Fruit fly (Drosophila melanogaster) whole organism, embryonic: ENCODE results near the gene Cat.

Source experiments
- Bgb ChIP-seq: fragments of 200-800 bp; sonication (Bioruptor generic); IDR thresholded peaks from 2 replicates; pipeline ENCODE4 v1.3.6; 2022; ENCODE audit warnings: missing biosample characterization, missing genetic modification characterization; ENCODE audit not compliant: partially characterized antibody
- BtbVII ChIP-seq: fragments of 200-800 bp; sonication (Bioruptor generic); optimal IDR thresholded peaks from 3 replicates; lab custom pipeline; 2017; ENCODE audit warnings: missing biosample characterization, mild to moderate bottlenecking, missing genetic modification characterization
- CG10209 ChIP-seq: fragments of 200-800 bp; sonication (Bioruptor generic); optimal IDR thresholded peaks from 3 replicates; lab custom pipeline; 2017; ENCODE audit warnings: missing biosample characterization, mild to moderate bottlenecking, missing genetic modification characterization, missing genetic modification reagents
- CG10274 ChIP-seq: fragments of 200-800 bp; sonication (Bioruptor generic); optimal IDR thresholded peaks from 3 replicates; lab custom pipeline; 2017; ENCODE audit warnings: missing biosample characterization, mild to moderate bottlenecking, missing genetic modification characterization
- CG10431 ChIP-seq: fragments of 200-800 bp; sonication (Bioruptor generic); optimal IDR thresholded peaks from 3 replicates; lab custom pipeline; 2018; ENCODE audit warnings: missing biosample characterization, mild to moderate bottlenecking, missing genetic modification characterization
- CG10959 ChIP-seq: fragments of 200-800 bp; sonication (Bioruptor generic); IDR thresholded peaks from 2 replicates; pipeline ENCODE4 v1.3.6; 2022; ENCODE audit warnings: missing biosample characterization, missing genetic modification characterization
- CG11456 ChIP-seq: fragments of 200-800 bp; sonication (Bioruptor generic); IDR thresholded peaks from 3 replicates; pipeline ENCODE4 v1.3.6; 2022; ENCODE audit warnings: missing biosample characterization, missing genetic modification characterization
- CG11723 ChIP-seq: fragments of 200-800 bp; sonication (Bioruptor generic); optimal IDR thresholded peaks from 2 replicates; lab custom pipeline; 2017; ENCODE audit warnings: missing biosample characterization, mild to moderate bottlenecking, missing genetic modification characterization
- CG12391 ChIP-seq: fragments of 200-800 bp; sonication (Bioruptor generic); optimal IDR thresholded peaks from 3 replicates; lab custom pipeline; 2018; ENCODE audit warnings: missing biosample characterization, mild to moderate bottlenecking, missing genetic modification characterization, moderate library complexity
- CG12769 ChIP-seq: fragments of 200-800 bp; sonication (Bioruptor generic); optimal IDR thresholded peaks from 2 replicates; lab custom pipeline; 2019; ENCODE audit warnings: missing biosample characterization, mild to moderate bottlenecking, missing genetic modification characterization, moderate library complexity
- CG17186 ChIP-seq: fragments of 200-800 bp; sonication (Bioruptor generic); optimal IDR thresholded peaks from 3 replicates; lab custom pipeline; 2017; ENCODE audit warnings: missing biosample characterization, missing genetic modification reagents, missing genetic modification characterization
- CG17361 ChIP-seq: fragments of 200-800 bp; sonication (Bioruptor generic); IDR thresholded peaks from 3 replicates; pipeline ENCODE4 v1.3.6; 2022; ENCODE audit warnings: missing biosample characterization, missing genetic modification characterization
- CG2712 ChIP-seq: fragments of 200-800 bp; optimal IDR thresholded peaks from 3 replicates; lab custom pipeline; 2019; ENCODE audit warnings: missing biosample characterization, mild to moderate bottlenecking, missing genetic modification characterization, moderate library complexity
- CG31441 ChIP-seq: fragments of 200-800 bp; sonication (Bioruptor generic); IDR thresholded peaks from 2 replicates; pipeline ENCODE4 v1.3.6; 2022; ENCODE audit warnings: missing biosample characterization, missing genetic modification characterization
- CG32772 ChIP-seq: fragments of 200-800 bp; sonication (Bioruptor generic); IDR thresholded peaks from 2 replicates; pipeline ENCODE4 v1.3.6; 2022; ENCODE audit warnings: missing biosample characterization, missing genetic modification characterization
- CG34376 ChIP-seq: fragments of 200-800 bp; sonication (Bioruptor generic); optimal IDR thresholded peaks from 2 replicates; lab custom pipeline; 2018; ENCODE audit warnings: missing biosample characterization, mild to moderate bottlenecking, missing genetic modification characterization
- CG42726 ChIP-seq: fragments of 200-800 bp; sonication (Bioruptor generic); IDR thresholded peaks from 2 replicates; pipeline ENCODE4 v1.3.6; 2022; ENCODE audit warnings: missing biosample characterization, missing genetic modification characterization; ENCODE audit not compliant: partially characterized antibody
- CG4328 ChIP-seq: fragments of 200-800 bp; sonication (Bioruptor generic); optimal IDR thresholded peaks from 3 replicates; lab custom pipeline; 2017; ENCODE audit warnings: missing biosample characterization, missing genetic modification reagents, missing genetic modification characterization
- CG43689 ChIP-seq: fragments of 200-800 bp; sonication (Bioruptor generic); IDR thresholded peaks from 2 replicates; pipeline ENCODE4 v1.3.6; 2022; ENCODE audit warnings: missing biosample characterization, missing genetic modification characterization
- CG8944 ChIP-seq: fragments of 200-800 bp; sonication (Bioruptor generic); optimal IDR thresholded peaks from 3 replicates; lab custom pipeline; 2016; ENCODE audit warnings: missing biosample characterization, missing genetic modification characterization
- CG9215 ChIP-seq: fragments of 200-800 bp; sonication (Bioruptor generic); IDR thresholded peaks from 2 replicates; pipeline ENCODE4 v1.3.6; 2022; ENCODE audit warnings: missing biosample characterization, missing genetic modification characterization
- CG9727 ChIP-seq: fragments of 200-800 bp; sonication (Bioruptor generic); optimal IDR thresholded peaks from 3 replicates; lab custom pipeline; 2017; ENCODE audit warnings: missing biosample characterization, mild to moderate bottlenecking, missing genetic modification characterization
- Dbx ChIP-seq: fragments of 200-800 bp; sonication (Bioruptor generic); IDR thresholded peaks from 3 replicates; pipeline ENCODE4 v1.3.6; 2022; ENCODE audit warnings: missing biosample characterization, missing genetic modification characterization
- Fer2 ChIP-seq: fragments of 200-800 bp; sonication (Bioruptor generic); optimal IDR thresholded peaks from 2 replicates; lab custom pipeline; 2018; ENCODE audit warnings: missing biosample characterization, mild to moderate bottlenecking, missing genetic modification characterization, moderate library complexity
- Fer3 ChIP-seq: fragments of 200-800 bp; sonication (Bioruptor generic); optimal IDR thresholded peaks from 2 replicates; lab custom pipeline; 2018; ENCODE audit warnings: missing biosample characterization, mild to moderate bottlenecking, missing genetic modification characterization, moderate library complexity
- H2.0 ChIP-seq: fragments of 200-800 bp; sonication (Bioruptor generic); IDR thresholded peaks from 2 replicates; pipeline ENCODE4 v1.3.6; 2022; ENCODE audit warnings: missing biosample characterization, missing genetic modification characterization
- HLH54F ChIP-seq: fragments of 200-800 bp; sonication (Bioruptor generic); optimal IDR thresholded peaks from 3 replicates; lab custom pipeline; 2016; ENCODE audit warnings: missing biosample characterization, missing genetic modification characterization
- Hmr ChIP-seq: fragments of 200-800 bp; sonication (Bioruptor generic); optimal IDR thresholded peaks from 3 replicates; lab custom pipeline; 2017; ENCODE audit warnings: mild to moderate bottlenecking, missing biosample characterization, missing genetic modification reagents, missing genetic modification characterization
- MESR4 ChIP-seq: fragments of 200-800 bp; sonication (Bioruptor generic); optimal IDR thresholded peaks from 2 replicates; lab custom pipeline; 2018; ENCODE audit warnings: missing biosample characterization, mild to moderate bottlenecking, missing genetic modification characterization, moderate library complexity
- Optix ChIP-seq: fragments of 200-800 bp; sonication (Bioruptor generic); IDR thresholded peaks from 3 replicates; pipeline ENCODE4 v1.3.6; 2022; ENCODE audit warnings: missing biosample characterization, missing genetic modification characterization
- Pdp1 ChIP-seq, 2 experiments: fragments of 200-800 bp; sonication (Bioruptor generic); optimal IDR thresholded peaks; 3 replicates each; lab custom pipeline; 2016; ENCODE audit warnings: missing biosample characterization in 2 of 2, missing genetic modification characterization in 2 of 2, mild to moderate bottlenecking in 1 of 2, moderate library complexity in 1 of 2
- Sry-δ ChIP-seq: fragments of 200-800 bp; sonication (Bioruptor generic); optimal IDR thresholded peaks from 2 replicates; lab custom pipeline; 2016; ENCODE audit warnings: missing biosample characterization, missing genetic modification characterization
- Stat92E ChIP-seq, 3 experiments: fragments of >200 bp in 2 of 3; fragments of 200-800 bp in 1 of 3; sonication (Bioruptor generic) in 1 of 3; optimal IDR thresholded peaks; 2 replicates each; lab custom pipeline; 2017 to 2019; ENCODE audit warnings: missing biosample characterization in 3 of 3, missing genetic modification characterization in 3 of 3, mild to moderate bottlenecking in 1 of 3, moderate library complexity in 1 of 3
- abd-A ChIP-seq: fragments of 200-800 bp; sonication (Bioruptor generic); optimal IDR thresholded peaks from 3 replicates; lab custom pipeline; 2019; ENCODE audit warnings: missing biosample characterization, mild to moderate bottlenecking, missing genetic modification characterization, moderate library complexity
- aop ChIP-seq: fragments of 200-800 bp; sonication (Bioruptor generic); IDR thresholded peaks from 2 replicates; pipeline ENCODE4 v1.3.6; 2022; ENCODE audit warnings: missing biosample characterization, missing genetic modification characterization
- cad ChIP-seq: fragments of >200 bp; optimal IDR thresholded peaks from 2 replicates; lab custom pipeline; 2017; ENCODE audit warnings: missing biosample characterization, missing genetic modification characterization
- crol ChIP-seq: fragments of 200-800 bp; sonication (Bioruptor generic); IDR thresholded peaks from 2 replicates; pipeline ENCODE4 v1.3.6; 2022; ENCODE audit warnings: missing biosample characterization, missing genetic modification characterization
- crp ChIP-seq, 2 experiments: fragments of 200-800 bp; sonication (Bioruptor generic); optimal IDR thresholded peaks; 2 replicates in 1 of 2; 3 replicates in 1 of 2; lab custom pipeline; 2017; ENCODE audit warnings: missing biosample characterization in 2 of 2, missing genetic modification characterization in 2 of 2, mild to moderate bottlenecking in 1 of 2, moderate library complexity in 1 of 2
- cwo ChIP-seq: fragments of 200-800 bp; sonication (Bioruptor generic); optimal IDR thresholded peaks from 3 replicates; lab custom pipeline; 2017; ENCODE audit warnings: missing biosample characterization, missing genetic modification characterization, mild to moderate bottlenecking, moderate library complexity, missing genetic modification reagents
- jumu ChIP-seq: fragments of 200-800 bp; sonication (Bioruptor generic); optimal IDR thresholded peaks from 3 replicates; lab custom pipeline; 2016; ENCODE audit warnings: missing biosample characterization, missing genetic modification characterization
- ken ChIP-seq: fragments of 200-800 bp; sonication (Bioruptor generic); IDR thresholded peaks from 3 replicates; pipeline ENCODE4 v1.3.6; 2022; ENCODE audit warnings: missing biosample characterization, missing genetic modification characterization
- lola ChIP-seq, 3 experiments: fragments of >200 bp in 2 of 3; fragments of 200-800 bp in 1 of 3; sonication (Bioruptor generic) in 1 of 3; optimal IDR thresholded peaks; 2 replicates each; lab custom pipeline; 2017 to 2019; ENCODE audit warnings: missing biosample characterization in 3 of 3, missing genetic modification characterization in 3 of 3, mild to moderate bottlenecking in 1 of 3, moderate library complexity in 1 of 3
- row ChIP-seq: fragments of 200-800 bp; sonication (Bioruptor generic); IDR thresholded peaks from 3 replicates; pipeline ENCODE4 v1.3.6; 2022; ENCODE audit warnings: missing biosample characterization, missing genetic modification characterization
- salm ChIP-seq: fragments of 200-800 bp; sonication (Bioruptor generic); optimal IDR thresholded peaks from 2 replicates; lab custom pipeline; 2018; ENCODE audit warnings: missing biosample characterization, mild to moderate bottlenecking, missing genetic modification characterization
- sisA ChIP-seq: fragments of 200-800 bp; sonication (Bioruptor generic); IDR thresholded peaks from 2 replicates; pipeline ENCODE4 v1.3.6; 2022; ENCODE audit warnings: missing biosample characterization, missing genetic modification characterization
- sr ChIP-seq: fragments of 200-800 bp; sonication (Bioruptor generic); IDR thresholded peaks from 3 replicates; pipeline ENCODE4 v1.3.6; 2022; ENCODE audit warnings: missing biosample characterization, missing genetic modification characterization
- tio ChIP-seq: fragments of 200-800 bp; sonication (Bioruptor generic); optimal IDR thresholded peaks from 2 replicates; lab custom pipeline; 2017; ENCODE audit warnings: missing biosample characterization, missing genetic modification characterization, inconsistent platforms
- zen2 ChIP-seq: fragments of 200-800 bp; sonication (Bioruptor generic); IDR thresholded peaks from 3 replicates; pipeline ENCODE4 v1.3.6; 2022; ENCODE audit warnings: missing biosample characterization, missing genetic modification characterization; ENCODE audit not compliant: partially characterized antibody
- zfh1 ChIP-seq: fragments of 200-800 bp; sonication (Bioruptor generic); IDR thresholded peaks from 3 replicates; pipeline ENCODE4 v1.3.6; 2022; ENCODE audit warnings: missing biosample characterization, missing genetic modification characterization

The Cat gene

dm6 chr3L:18832708-18833107 is 10.3 kb downstream of the Cat start (continued):
- 0 out of 2 replicates have a peak, but pooled peaks have one; percentile 6 for TF ChIP-seq Bgb (GFP tag; lab: Robert Waterston, UW)

dm6 chr3L:18833234-18833633 is 10.8 kb downstream of the Cat start:
- TF ChIP-seq CG10209 (GFP tag; lab: Kevin White, UChicago) (peak; percentile 24), cad (no peak), Hmr (peak; percentile 48), row (GFP tag; lab: Robert Waterston, UW) (no peak), BtbVII (peak; percentile 41), jumu (no peak), CG43689 (GFP tag; lab: Robert Waterston, UW) (no peak), CG2712 (tag; lab: Kevin White, UChicago) (no peak), Pdp1 (GFP tag; optimal IDR thresholded peaks at IDR 0.05; lab: Kevin White, UChicago) (no peak), CG4328 (GFP tag; lab: Kevin White, UChicago) (no peak), HLH54F (GFP tag; lab: Kevin White, UChicago) (no peak), H2.0 (no peak), ken (no peak), Dbx (GFP tag; lab: Robert Waterston, UW) (no peak), sr (no peak), CG12391 (tag; lab: Kevin White, UChicago) (no peak), zfh1 (no peak), CG9215 (GFP tag; lab: Robert Waterston, UW) (no peak), Sry-δ (GFP tag; lab: Kevin White, UChicago) (no peak), CG32772 (GFP tag; lab: Robert Waterston, UW) (no peak), CG11456 (GFP tag; lab: Robert Waterston, UW) (no peak), Fer3 (no peak), Fer2 (tag; lab: Kevin White, UChicago) (no peak), Optix (GFP tag; lab: Robert Waterston, UW) (no peak), sisA (GFP tag; lab: Robert Waterston, UW) (no peak), CG17361 (GFP tag; lab: Robert Waterston, UW) (no peak), zen2 (GFP tag; lab: Robert Waterston, UW) (no peak), abd-A (no peak), cwo (GFP tag; lab: Kevin White, UChicago) (no peak), CG31441 (GFP tag; lab: Robert Waterston, UW) (no peak), CG9727 (GFP tag; lab: Kevin White, UChicago) (peak; percentile 4), CG34376 (GFP tag; lab: Kevin White, UChicago) (no peak), lola (GFP tag; optimal IDR thresholded peaks at IDR 0.05; lab: Kevin White, UChicago) (no peak), CG10431 (GFP tag; lab: Kevin White, UChicago) (no peak), CG11723 (no peak), CG17186 (GFP tag; lab: Kevin White, UChicago) (no peak), CG10959 (no peak), CG10274 (GFP tag; lab: Kevin White, UChicago) (no peak), MESR4 (GFP tag; lab: Kevin White, UChicago) (no peak), CG12769 (tag; lab: Kevin White, UChicago) (no peak), CG42726 (no peak), Stat92E (GFP tag; optimal IDR thresholded peaks at IDR 0.05; lab: Kevin White, UChicago) (no peak), salm (tag; lab: Kevin White, UChicago) (no peak), tio (GFP tag; lab: Kevin White, UChicago) (no peak), crp (GFP tag; optimal IDR thresholded peaks at IDR 0.05; lab: Kevin White, UChicago) (no peak), aop (GFP tag; lab: Robert Waterston, UW) (no peak), CG8944 (GFP tag; lab: Kevin White, UChicago) (no peak), crol (GFP tag; lab: Robert Waterston, UW) (no peak)
